Fruit fly (Drosophila melanogaster): ENCODE results near the gene eag.

dm6 chrX:15048713-15049112, 93.4 kb downstream of the eag start:
- TF ChIP-seq kay (GFP tag; ENCODE audit: borderline replicate concordance): no peak
- no peak for TF ChIP-seq Clk (GFP tag; optimal IDR thresholded peaks at IDR 0.05)
- no peak for TF ChIP-seq Hr96 (GFP tag; optimal IDR thresholded peaks at IDR 0.05)
- no peak for TF ChIP-seq cnc (optimal IDR thresholded peaks at IDR 0.05)
